Fruit fly (Drosophila melanogaster): ENCODE measurements around the gene CG8916.

The CG8916 gene

DNA sequence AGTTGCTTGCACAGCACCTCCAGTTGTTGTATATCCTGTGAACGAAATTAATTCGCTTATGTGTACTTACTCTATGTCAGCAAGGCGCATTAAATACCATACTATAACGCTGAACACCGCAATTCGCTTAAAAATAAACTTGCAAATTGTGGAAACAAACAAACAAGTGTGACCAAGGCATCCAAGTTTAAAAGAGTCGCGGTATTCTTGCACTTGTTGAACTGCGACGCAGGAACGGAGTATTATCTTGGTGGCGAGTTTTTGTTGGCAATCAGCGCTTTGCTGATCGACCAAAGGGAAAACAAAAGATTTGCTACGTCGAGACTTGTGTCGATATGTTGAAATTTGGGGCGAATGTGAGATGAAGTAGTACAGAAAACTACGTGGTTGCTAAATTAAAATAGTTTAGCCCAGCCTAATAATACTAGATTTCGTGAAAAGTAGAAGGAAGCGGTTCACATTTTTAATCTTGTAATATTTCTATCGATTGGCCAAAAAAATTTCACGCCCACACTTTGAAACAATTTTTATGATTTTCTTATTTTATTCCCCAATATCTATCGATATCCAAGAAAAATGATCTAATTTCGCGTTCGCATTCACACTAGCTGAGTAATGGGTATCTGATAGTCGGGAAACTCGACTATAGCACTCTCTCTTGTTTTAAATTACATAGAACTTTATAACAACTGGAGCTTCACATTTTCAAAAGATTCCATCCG, 11.9 kb downstream of the CG8916 start, which contains the start of gene Ranbp16 (continued):
- TF ChIP-seq CG7357 (GFP tag; IDR thresholded peaks at IDR 0.05) (peak; percentile 76), CG30431 (GFP tag; optimal IDR thresholded peaks at IDR 0.05) (no peak), ato (GFP tag; IDR thresholded peaks at IDR 0.05; ENCODE audit: partially characterized antibody) (0 out of 2 replicates have a peak, but pooled peaks have one; percentile 28), wek (GFP tag; optimal IDR thresholded peaks at IDR 0.05) (peak; percentile 16), NFAT (GFP tag; IDR thresholded peaks at IDR 0.05) (no peak), inv (GFP tag; IDR thresholded peaks at IDR 0.05; ENCODE audit: partially characterized antibody) (peak; percentile 30; the same call in 1 of the 2 replicates), gfzf (GFP tag; optimal IDR thresholded peaks at IDR 0.05) (peak; percentile 62), CG17802 (tag; optimal IDR thresholded peaks at IDR 0.05) (peak; percentile 83)

DNA sequence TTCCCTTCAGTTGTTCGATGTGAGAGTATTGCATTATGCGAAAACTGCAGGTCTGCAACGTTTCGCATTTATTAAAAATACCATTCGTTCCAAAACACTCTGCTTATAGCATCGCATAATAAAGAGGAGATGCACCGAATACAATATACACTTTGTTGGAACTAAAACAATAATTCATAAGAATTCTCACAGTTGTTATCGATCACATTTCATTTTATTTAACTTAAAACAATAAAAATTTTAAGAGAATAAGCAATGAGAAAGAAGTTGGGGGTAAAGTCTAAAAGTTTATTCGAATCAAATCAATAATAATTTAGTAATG, 12.4 kb downstream of the CG8916 start:
- TF ChIP-seq Ptx1 (GFP tag; IDR thresholded peaks at IDR 0.05) (no peak), Xrp1 (GFP tag; IDR thresholded peaks at IDR 0.05) (peak; percentile 12; the same call in 1 of the 2 replicates), nmo (GFP tag; optimal IDR thresholded peaks at IDR 0.05) (peak; percentile 12), CG17802 (tag; optimal IDR thresholded peaks at IDR 0.05) (peak; percentile 88), D19A (tag; optimal IDR thresholded peaks at IDR 0.05) (peak; percentile 98), pfk (GFP tag; optimal IDR thresholded peaks at IDR 0.05) (peak; percentile 84), row (GFP tag; IDR thresholded peaks at IDR 0.05) (peak; percentile 61), ssp (GFP tag; IDR thresholded peaks at IDR 0.05) (peak; percentile 94), ci (GFP tag; IDR thresholded peaks at IDR 0.05) (no peak), Med (GFP tag) (peak; percentile 62), CG17829 (tag; optimal IDR thresholded peaks at IDR 0.05) (peak; percentile 28), CG1603 (tag; optimal IDR thresholded peaks at IDR 0.05) (peak; percentile 97), gem (tag; optimal IDR thresholded peaks at IDR 0.05) (no peak), CG1024 (GFP tag; IDR thresholded peaks at IDR 0.05) (peak; percentile 89), Dref (GFP tag; IDR thresholded peaks at IDR 0.05) (0 out of 2 replicates have a peak, but pooled peaks have one; percentile 36), Meics (GFP tag; optimal IDR thresholded peaks at IDR 0.05) (no peak), pzg (GFP tag; optimal IDR thresholded peaks at IDR 0.05) (peak; percentile 7), sens (GFP tag) (peak; percentile 49), CG7357 (GFP tag; IDR thresholded peaks at IDR 0.05) (peak; percentile 84), dimm (GFP tag; IDR thresholded peaks at IDR 0.05) (no peak), CG13775 (GFP tag; optimal IDR thresholded peaks at IDR 0.05) (no peak), Pdp1 (GFP tag; optimal IDR thresholded peaks at IDR 0.05) (peak in 1 of 2 experiments; percentile 57), CG30020 (tag; optimal IDR thresholded peaks at IDR 0.05) (peak; percentile 94), pan (optimal IDR thresholded peaks at IDR 0.05) (no peak), pan (GFP tag; optimal IDR thresholded peaks at IDR 0.05 in 1 of 2, IDR thresholded peaks at IDR 0.05 in 1 of 2) (peak in 1 of 2 experiments; percentile 32)

DNA sequence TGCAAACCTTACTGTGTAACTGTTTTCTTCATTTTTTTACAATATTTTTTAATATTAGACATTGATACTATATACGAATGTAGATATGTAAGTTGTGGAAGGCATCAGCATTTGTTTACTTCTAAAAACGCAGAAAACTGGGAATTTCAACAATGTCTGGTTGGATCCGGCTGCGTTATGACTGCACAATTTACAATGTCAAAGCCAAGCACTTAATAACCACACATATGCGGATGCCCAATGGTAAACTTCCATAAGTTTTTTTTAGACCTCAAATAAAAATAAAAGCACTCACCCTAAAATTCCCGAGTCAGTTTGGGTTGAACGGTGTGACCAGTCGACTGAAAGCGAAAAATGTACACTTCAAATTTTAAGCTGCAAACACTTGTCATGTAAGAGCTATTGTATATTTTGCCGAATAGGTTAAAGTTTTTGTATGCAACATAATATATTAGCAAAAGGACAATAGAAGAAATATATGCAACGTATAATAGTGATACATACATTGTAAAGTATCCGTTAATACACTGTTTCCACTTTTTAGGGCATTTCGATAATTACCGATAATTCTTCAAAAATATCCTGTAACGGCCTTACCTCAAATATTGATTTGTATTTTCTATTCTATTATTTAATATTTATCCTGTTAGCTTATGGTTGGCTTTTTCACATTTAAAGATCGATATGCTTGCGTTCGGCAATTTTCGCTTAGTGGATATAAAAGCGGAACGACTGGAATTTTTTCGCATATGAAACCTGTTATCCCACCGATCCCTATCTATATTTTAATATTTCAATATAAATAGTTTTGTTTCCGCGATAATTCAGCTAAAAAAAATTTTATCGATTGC, 18.6 kb downstream of the CG8916 start, which contains the start of gene Stim:
Stim (minus strand) TSS at position 347 of the 851 bp plus-strand sequence.
- TF ChIP-seq pzg (GFP tag; optimal IDR thresholded peaks at IDR 0.05) (peak; percentile 42), CG8290 (GFP tag; optimal IDR thresholded peaks at IDR 0.05) (no peak), CG8290 (tag; optimal IDR thresholded peaks at IDR 0.05) (no peak), MBD-R2 (GFP tag; IDR thresholded peaks at IDR 0.05) (peak; percentile 11; the same call in 1 of the 2 replicates), Sry-δ (GFP tag; optimal IDR thresholded peaks at IDR 0.05) (no peak), Dref (GFP tag; IDR thresholded peaks at IDR 0.05) (peak; percentile 41; the same call in 1 of the 2 replicates), CG12769 (tag; optimal IDR thresholded peaks at IDR 0.05) (no peak), sens (GFP tag) (peak; percentile 1), CG10979 (tag; optimal IDR thresholded peaks at IDR 0.05) (peak; percentile 0), tgo (GFP tag; IDR thresholded peaks at IDR 0.05) (no peak), CG9797 (GFP tag; optimal IDR thresholded peaks at IDR 0.05) (peak; percentile 17), tin (GFP tag; optimal IDR thresholded peaks at IDR 0.05) (no peak), zfh2 (GFP tag; optimal IDR thresholded peaks at IDR 0.05) (no peak), CG7357 (GFP tag; IDR thresholded peaks at IDR 0.05) (peak; percentile 89), HHEX (GFP tag; optimal IDR thresholded peaks at IDR 0.05) (no peak), nmo (GFP tag; optimal IDR thresholded peaks at IDR 0.05) (peak; percentile 15), CG17361 (GFP tag; IDR thresholded peaks at IDR 0.05) (0 out of 3 replicates have a peak, but pooled peaks have one; percentile 35), ci (GFP tag; IDR thresholded peaks at IDR 0.05) (no peak), lola (GFP tag; optimal IDR thresholded peaks at IDR 0.05) (peak in 1 of 3 experiments; percentile 70), nerfin-1 (tag; optimal IDR thresholded peaks at IDR 0.05) (peak; percentile 20)

Data from whole organism, embryonic.